Fruit fly (Drosophila melanogaster) whole organism: Measurements from ENCODE around the gene CG43291.

ENCODE experiments used
- CG8478 ChIP-seq: fragments of >200 bp; optimal IDR thresholded peaks from 2 replicates; lab custom pipeline; 2018; ENCODE audit warnings: inconsistent platforms
- pan ChIP-seq: fragments of >200 bp; optimal IDR thresholded peaks from 2 replicates; lab custom pipeline; 2017
- psq ChIP-seq: fragments of >200 bp; optimal IDR thresholded peaks from 2 replicates; lab custom pipeline; 2017

- TF ChIP-seq pan = no peak
- no peak for TF ChIP-seq CG8478 (lab: Kevin White, UChicago)
- no peak for TF ChIP-seq psq (lab: Kevin White, UChicago)
Observed at dm6 chr3R:14287980-14288379, 43.5 kb upstream of the CG43291 start.
